Fruit fly (Drosophila melanogaster): ENCODE measurements around the gene sta.

Gene sta

dm6 chrX:1465707-1466504 is 17.3 kb downstream of the sta start, which contains the start of the genes O-fut2 and CG14777 (continued):
- TF ChIP-seq lbe (GFP tag; optimal IDR thresholded peaks at IDR 0.05) (peak; percentile 24), CG30403 (GFP tag; optimal IDR thresholded peaks at IDR 0.05) (peak; percentile 9), nmo (GFP tag; optimal IDR thresholded peaks at IDR 0.05) (no peak), az2 (GFP tag; optimal IDR thresholded peaks at IDR 0.05) (peak; percentile 9), crp (GFP tag; optimal IDR thresholded peaks at IDR 0.05) (peak in 1 of 2 experiments; percentile 67), tgo (GFP tag; IDR thresholded peaks at IDR 0.05) (0 out of 3 replicates have a peak, but pooled peaks have one; percentile 16), gfzf (GFP tag; optimal IDR thresholded peaks at IDR 0.05) (peak; percentile 66), pzg (GFP tag; optimal IDR thresholded peaks at IDR 0.05) (peak; percentile 12), grn (GFP tag; optimal IDR thresholded peaks at IDR 0.05) (no peak), MESR4 (GFP tag; optimal IDR thresholded peaks at IDR 0.05) (peak; percentile 60), sens (GFP tag) (peak; percentile 63), sr (GFP tag; IDR thresholded peaks at IDR 0.05) (0 out of 3 replicates have a peak, but pooled peaks have one; percentile 7)

dm6 chrX:1464033-1464432 is 19.2 kb downstream of the sta start, which contains the start of gene Ns3:
Gene Ns3 (minus strand): TSS chrX:1464220.
- TF ChIP-seq CG14667 (GFP tag; IDR thresholded peaks at IDR 0.05) (no peak), trh (GFP tag; optimal IDR thresholded peaks at IDR 0.05) (no peak), CG4282 (GFP tag; optimal IDR thresholded peaks at IDR 0.05) (no peak), CG11398 (GFP tag; optimal IDR thresholded peaks at IDR 0.05) (no peak), CG6175 (GFP tag; IDR thresholded peaks at IDR 0.05) (no peak), Med (GFP tag) (peak; percentile 52), Hmx (GFP tag; optimal IDR thresholded peaks at IDR 0.05) (no peak), CG5180 (GFP tag; optimal IDR thresholded peaks at IDR 0.05) (no peak), CG31388 (GFP tag; optimal IDR thresholded peaks at IDR 0.05) (no peak), inv (GFP tag; IDR thresholded peaks at IDR 0.05; ENCODE audit: partially characterized antibody) (peak; percentile 73), CG8924 (tag; optimal IDR thresholded peaks at IDR 0.05) (no peak), CG11085 (GFP tag; IDR thresholded peaks at IDR 0.05) (no peak), unc-4 (GFP tag; IDR thresholded peaks at IDR 0.05; ENCODE audit: partially characterized antibody) (peak; percentile 86), CG10565 (GFP tag; optimal IDR thresholded peaks at IDR 0.05) (no peak), Kr (GFP tag; optimal IDR thresholded peaks at IDR 0.05) (no peak), CG13624 (GFP tag; optimal IDR thresholded peaks at IDR 0.05) (no peak), CG12299 (tag; optimal IDR thresholded peaks at IDR 0.05) (no peak), Hr3 (GFP tag; optimal IDR thresholded peaks at IDR 0.05) (no peak), CTCF (GFP tag; optimal IDR thresholded peaks at IDR 0.05) (no peak), CG5953 (GFP tag; IDR thresholded peaks at IDR 0.05) (no peak), pita (GFP tag; optimal IDR thresholded peaks at IDR 0.05) (no peak), nom (GFP tag; optimal IDR thresholded peaks at IDR 0.05) (no peak), CG13894 (tag; optimal IDR thresholded peaks at IDR 0.05) (no peak), CG1647 (GFP tag; optimal IDR thresholded peaks at IDR 0.05) (no peak), ara (GFP tag; IDR thresholded peaks at IDR 0.05) (no peak), CG3407 (GFP tag; optimal IDR thresholded peaks at IDR 0.05) (no peak), gem (tag; optimal IDR thresholded peaks at IDR 0.05) (no peak), CG10979 (tag; optimal IDR thresholded peaks at IDR 0.05) (no peak), bigmax (GFP tag; optimal IDR thresholded peaks at IDR 0.05) (no peak), Atf3 (GFP tag; optimal IDR thresholded peaks at IDR 0.05) (no peak), Jarid2 (GFP tag; optimal IDR thresholded peaks at IDR 0.05) (no peak), CG17328 (GFP tag; IDR thresholded peaks at IDR 0.05) (no peak), gce (GFP tag; IDR thresholded peaks at IDR 0.05) (no peak), her (GFP tag; optimal IDR thresholded peaks at IDR 0.05) (no peak), CG2875 (GFP tag; optimal IDR thresholded peaks at IDR 0.05) (no peak), CG2889 (GFP tag; IDR thresholded peaks at IDR 0.05) (no peak), Stat92E (GFP tag; optimal IDR thresholded peaks at IDR 0.05) (no peak)
